Fruit fly (Drosophila melanogaster) whole organism, embryonic: ENCODE data around the gene eIF3h.

Experiments
- Adf1 ChIP-seq: fragments of 200-800 bp; sonication (Bioruptor generic); IDR thresholded peaks from 2 replicates; pipeline ENCODE4 v1.3.6; 2022; ENCODE audit warnings: missing biosample characterization, missing genetic modification characterization
- CG10274 ChIP-seq: fragments of 200-800 bp; sonication (Bioruptor generic); optimal IDR thresholded peaks from 3 replicates; lab custom pipeline; 2017; ENCODE audit warnings: missing biosample characterization, mild to moderate bottlenecking, missing genetic modification characterization
- CG10654 ChIP-seq: fragments of 200-800 bp; sonication (Bioruptor generic); optimal IDR thresholded peaks from 2 replicates; lab custom pipeline; 2016; ENCODE audit warnings: missing biosample characterization, missing genetic modification characterization
- CG11085 ChIP-seq: fragments of 200-800 bp; sonication (Bioruptor generic); IDR thresholded peaks from 2 replicates; pipeline ENCODE4 v1.3.6; 2022; ENCODE audit warnings: missing biosample characterization, missing genetic modification characterization
- CG12071 ChIP-seq: fragments of 200-800 bp; sonication (Bioruptor generic); optimal IDR thresholded peaks from 3 replicates; lab custom pipeline; 2018; ENCODE audit warnings: missing biosample characterization, mild to moderate bottlenecking, missing genetic modification characterization
- CG12236 ChIP-seq: fragments of 200-800 bp; sonication (Bioruptor generic); optimal IDR thresholded peaks from 2 replicates; lab custom pipeline; 2016; ENCODE audit warnings: missing biosample characterization, missing genetic modification characterization
- CG13296 ChIP-seq: fragments of 200-800 bp; sonication (Bioruptor generic); optimal IDR thresholded peaks from 3 replicates; lab custom pipeline; 2018; ENCODE audit warnings: missing biosample characterization, mild to moderate bottlenecking, missing genetic modification characterization
- CG13894 ChIP-seq: fragments of 200-800 bp; sonication (Bioruptor generic); optimal IDR thresholded peaks from 3 replicates; lab custom pipeline; 2018; ENCODE audit warnings: missing biosample characterization, mild to moderate bottlenecking, missing genetic modification characterization, moderate library complexity
- CG15269 ChIP-seq: fragments of 200-800 bp; sonication (Bioruptor generic); optimal IDR thresholded peaks from 2 replicates; lab custom pipeline; 2018; ENCODE audit warnings: missing biosample characterization, mild to moderate bottlenecking, missing genetic modification characterization, moderate library complexity
- CG17328 ChIP-seq: fragments of 200-800 bp; sonication (Bioruptor generic); IDR thresholded peaks from 2 replicates; pipeline ENCODE4 v1.3.6; 2022; ENCODE audit warnings: missing biosample characterization, missing genetic modification characterization
- CG17802 ChIP-seq: fragments of 200-800 bp; sonication (Bioruptor generic); optimal IDR thresholded peaks from 2 replicates; lab custom pipeline; 2018; ENCODE audit warnings: missing biosample characterization, mild to moderate bottlenecking, missing genetic modification characterization, moderate library complexity
- CG18619 ChIP-seq: fragments of 200-800 bp; sonication (Bioruptor generic); optimal IDR thresholded peaks from 3 replicates; lab custom pipeline; 2017; ENCODE audit warnings: missing biosample characterization, mild to moderate bottlenecking, missing genetic modification characterization
- CG2875 ChIP-seq: fragments of 200-800 bp; sonication (Bioruptor generic); optimal IDR thresholded peaks from 2 replicates; lab custom pipeline; 2017; ENCODE audit warnings: missing biosample characterization, mild to moderate bottlenecking, missing genetic modification characterization, missing genetic modification reagents
- CG32532 ChIP-seq: fragments of 200-800 bp; sonication (Bioruptor generic); IDR thresholded peaks from 2 replicates; pipeline ENCODE4 v1.3.6; 2022; ENCODE audit warnings: missing biosample characterization, missing genetic modification characterization
- CG3838 ChIP-seq: fragments of 200-800 bp; sonication (Bioruptor generic); optimal IDR thresholded peaks from 3 replicates; lab custom pipeline; 2016; ENCODE audit warnings: missing biosample characterization, missing genetic modification characterization
- CG4328 ChIP-seq: fragments of 200-800 bp; sonication (Bioruptor generic); optimal IDR thresholded peaks from 3 replicates; lab custom pipeline; 2017; ENCODE audit warnings: missing biosample characterization, missing genetic modification reagents, missing genetic modification characterization
- CG6689 ChIP-seq: fragments of 200-800 bp; sonication (Bioruptor generic); IDR thresholded peaks from 2 replicates; pipeline ENCODE4 v1.3.6; 2022; ENCODE audit warnings: missing biosample characterization, missing genetic modification characterization
- CG7357 ChIP-seq: fragments of 200-800 bp; sonication (Bioruptor generic); IDR thresholded peaks from 3 replicates; pipeline ENCODE4 v1.3.6; 2022; ENCODE audit warnings: missing biosample characterization, missing genetic modification characterization
- CG7963 ChIP-seq: fragments of 200-800 bp; sonication (Bioruptor generic); IDR thresholded peaks from 3 replicates; pipeline ENCODE4 v1.3.6; 2022; ENCODE audit warnings: missing biosample characterization, missing genetic modification characterization; ENCODE audit not compliant: partially characterized antibody
- CG8359 ChIP-seq: fragments of 200-800 bp; sonication (Bioruptor generic); optimal IDR thresholded peaks from 2 replicates; lab custom pipeline; 2017; ENCODE audit warnings: missing biosample characterization, mild to moderate bottlenecking, missing genetic modification characterization, borderline replicate concordance
- CG8388 ChIP-seq: fragments of 200-800 bp; sonication (Bioruptor generic); optimal IDR thresholded peaks from 2 replicates; lab custom pipeline; 2019; ENCODE audit warnings: missing biosample characterization, mild to moderate bottlenecking, missing genetic modification characterization, moderate library complexity
- CG8944 ChIP-seq: fragments of 200-800 bp; sonication (Bioruptor generic); optimal IDR thresholded peaks from 3 replicates; lab custom pipeline; 2016; ENCODE audit warnings: missing biosample characterization, missing genetic modification characterization
- CG9727 ChIP-seq: fragments of 200-800 bp; sonication (Bioruptor generic); optimal IDR thresholded peaks from 3 replicates; lab custom pipeline; 2017; ENCODE audit warnings: missing biosample characterization, mild to moderate bottlenecking, missing genetic modification characterization
- CTCF ChIP-seq: fragments of 200-800 bp; sonication (Bioruptor generic); optimal IDR thresholded peaks from 2 replicates; lab custom pipeline; 2017; ENCODE audit warnings: missing biosample characterization, mild to moderate bottlenecking, missing genetic modification characterization, moderate library complexity
- Eip74EF ChIP-seq, 2 experiments: fragments of 200-800 bp in 1 of 2; fragments of >200 bp in 1 of 2; sonication (Bioruptor generic) in 1 of 2; optimal IDR thresholded peaks; 2 replicates each; lab custom pipeline; 2017 to 2019; ENCODE audit warnings: missing biosample characterization in 2 of 2, missing genetic modification characterization in 2 of 2, mild to moderate bottlenecking in 1 of 2, moderate library complexity in 1 of 2
- Elba2 ChIP-seq: fragments of 200-800 bp; sonication (Bioruptor generic); optimal IDR thresholded peaks from 3 replicates; lab custom pipeline; 2016; ENCODE audit warnings: missing biosample characterization, missing genetic modification characterization
- Ets97D ChIP-seq: fragments of 200-800 bp; sonication (Bioruptor generic); optimal IDR thresholded peaks from 3 replicates; lab custom pipeline; 2016; ENCODE audit warnings: missing biosample characterization, missing genetic modification characterization
- Fer1 ChIP-seq: fragments of 200-800 bp; sonication (Bioruptor generic); optimal IDR thresholded peaks from 2 replicates; lab custom pipeline; 2017; ENCODE audit warnings: missing biosample characterization, mild to moderate bottlenecking, missing genetic modification characterization
- HLHmδ ChIP-seq: fragments of 200-800 bp; sonication (Bioruptor generic); optimal IDR thresholded peaks from 2 replicates; lab custom pipeline; 2018; ENCODE audit warnings: missing biosample characterization, mild to moderate bottlenecking, missing genetic modification characterization, moderate library complexity
- MESR4 ChIP-seq: fragments of 200-800 bp; sonication (Bioruptor generic); optimal IDR thresholded peaks from 2 replicates; lab custom pipeline; 2018; ENCODE audit warnings: missing biosample characterization, mild to moderate bottlenecking, missing genetic modification characterization, moderate library complexity
- NFAT ChIP-seq: fragments of 200-800 bp; sonication (Bioruptor generic); IDR thresholded peaks from 2 replicates; pipeline ENCODE4 v1.3.6; 2022; ENCODE audit warnings: missing biosample characterization, missing genetic modification characterization
- Sox100B ChIP-seq: fragments of 200-800 bp; sonication (Bioruptor generic); optimal IDR thresholded peaks from 3 replicates; lab custom pipeline; 2018; ENCODE audit warnings: missing biosample characterization, mild to moderate bottlenecking, missing genetic modification characterization
- Sry-β ChIP-seq: fragments of 200-800 bp; sonication (Bioruptor generic); optimal IDR thresholded peaks from 2 replicates; lab custom pipeline; 2018; ENCODE audit warnings: missing biosample characterization, mild to moderate bottlenecking, missing genetic modification characterization, moderate library complexity
- ato ChIP-seq: fragments of 200-800 bp; sonication (Bioruptor generic); IDR thresholded peaks from 2 replicates; pipeline ENCODE4 v1.3.6; 2022; ENCODE audit warnings: missing biosample characterization, missing genetic modification characterization; ENCODE audit not compliant: partially characterized antibody
- croc ChIP-seq: fragments of 200-800 bp; sonication (Bioruptor generic); conservative IDR thresholded peaks from 3 replicates; pipeline ENCODE4 v1.3.6; 2022; ENCODE audit warnings: missing biosample characterization, missing genetic modification characterization
- crol ChIP-seq: fragments of 200-800 bp; sonication (Bioruptor generic); IDR thresholded peaks from 2 replicates; pipeline ENCODE4 v1.3.6; 2022; ENCODE audit warnings: missing biosample characterization, missing genetic modification characterization
- dmrt11E ChIP-seq: fragments of 200-800 bp; sonication (Bioruptor generic); optimal IDR thresholded peaks from 3 replicates; lab custom pipeline; 2018; ENCODE audit warnings: missing biosample characterization, mild to moderate bottlenecking, missing genetic modification characterization, moderate library complexity
- dysf ChIP-seq: fragments of 200-800 bp; sonication (Bioruptor generic); IDR thresholded peaks from 3 replicates; pipeline ENCODE4 v1.3.6; 2022; ENCODE audit warnings: missing biosample characterization, missing genetic modification characterization
- ftz-f1 ChIP-seq: fragments of 200-800 bp; sonication (Bioruptor generic); optimal IDR thresholded peaks from 2 replicates; lab custom pipeline; 2016; ENCODE audit warnings: missing biosample characterization, missing genetic modification characterization
- ham ChIP-seq: fragments of 200-800 bp; sonication (Bioruptor generic); IDR thresholded peaks from 2 replicates; pipeline ENCODE4 v1.3.6; 2022; ENCODE audit warnings: missing biosample characterization, missing genetic modification characterization
- mirr ChIP-seq: fragments of 200-800 bp; sonication (Bioruptor generic); optimal IDR thresholded peaks from 3 replicates; lab custom pipeline; 2018; ENCODE audit warnings: missing biosample characterization, mild to moderate bottlenecking, missing genetic modification characterization
- oc ChIP-seq: fragments of 200-800 bp; sonication (Bioruptor generic); optimal IDR thresholded peaks from 2 replicates; lab custom pipeline; 2018; ENCODE audit warnings: missing biosample characterization, mild to moderate bottlenecking, missing genetic modification characterization, moderate library complexity
- p53 ChIP-seq: fragments of 200-800 bp; sonication (Bioruptor generic); optimal IDR thresholded peaks from 2 replicates; lab custom pipeline; 2016; ENCODE audit warnings: missing biosample characterization, missing genetic modification characterization
- prd ChIP-seq, 3 experiments: fragments of >200 bp in 2 of 3; fragments of 200-800 bp in 1 of 3; sonication (Bioruptor generic) in 1 of 3; optimal IDR thresholded peaks in 2 of 3; IDR thresholded peaks in 1 of 3; 2 replicates in 2 of 3; 3 replicates in 1 of 3; pipeline versions ENCODE4 v1.3.6 to Lab custom; 2017 to 2022; ENCODE audit warnings: missing biosample characterization in 1 of 3, missing genetic modification characterization in 1 of 3
- slbo ChIP-seq: fragments of 200-800 bp; sonication (Bioruptor generic); IDR thresholded peaks from 2 replicates; pipeline ENCODE4 v1.3.6; 2022; ENCODE audit warnings: missing biosample characterization, missing genetic modification characterization
- ssp ChIP-seq: fragments of 200-800 bp; sonication (Bioruptor generic); IDR thresholded peaks from 2 replicates; pipeline ENCODE4 v1.3.6; 2022; ENCODE audit warnings: missing biosample characterization, missing genetic modification characterization
- stc ChIP-seq: fragments of 200-800 bp; sonication (Bioruptor generic); IDR thresholded peaks from 2 replicates; pipeline ENCODE4 v1.3.6; 2022; ENCODE audit warnings: missing biosample characterization, missing genetic modification characterization
- tap ChIP-seq: fragments of 200-800 bp; optimal IDR thresholded peaks from 3 replicates; lab custom pipeline; 2019; ENCODE audit warnings: missing biosample characterization, mild to moderate bottlenecking, missing genetic modification characterization, moderate library complexity
- yki ChIP-seq: fragments of >200 bp; optimal IDR thresholded peaks from 3 replicates; lab custom pipeline; 2018
- zen2 ChIP-seq: fragments of 200-800 bp; sonication (Bioruptor generic); IDR thresholded peaks from 3 replicates; pipeline ENCODE4 v1.3.6; 2022; ENCODE audit warnings: missing biosample characterization, missing genetic modification characterization; ENCODE audit not compliant: partially characterized antibody
- zfh1 ChIP-seq: fragments of 200-800 bp; sonication (Bioruptor generic); IDR thresholded peaks from 3 replicates; pipeline ENCODE4 v1.3.6; 2022; ENCODE audit warnings: missing biosample characterization, missing genetic modification characterization

eIF3h gene

dm6 chr2L:5054953-5055352 is 2.1 kb upstream of the eIF3h start, which contains the start of the genes CG14036 and His3.3A (continued):
- no peak for TF ChIP-seq CG15269 (tag; lab: Kevin White, UChicago)
- TF ChIP-seq prd (optimal IDR thresholded peaks at IDR 0.05; lab: Kevin White, UChicago): no peak
- no peak for TF ChIP-seq prd (GFP tag; IDR thresholded peaks at IDR 0.05; lab: Robert Waterston, UW)
- TF ChIP-seq CG3838: no peak
- TF ChIP-seq ftz-f1: peak; percentile 30
- no peak for TF ChIP-seq CG18619 (GFP tag; lab: Kevin White, UChicago)
- no peak for TF ChIP-seq yki (lab: Kevin White, UChicago)
- 0 out of 2 replicates have a peak, but pooled peaks have one; percentile 21 for TF ChIP-seq CG17328 (GFP tag; lab: Robert Waterston, UW)
- peak; percentile 1 for TF ChIP-seq Sry-β
- TF ChIP-seq CG8388 (GFP tag; lab: Kevin White, UChicago): no peak
- no peak for TF ChIP-seq CG32532 (GFP tag; lab: Robert Waterston, UW)
- TF ChIP-seq CG11085 (GFP tag; lab: Robert Waterston, UW): no peak
- no peak for TF ChIP-seq slbo (GFP tag; lab: Robert Waterston, UW)
- TF ChIP-seq CG6689 (GFP tag; lab: Robert Waterston, UW): no peak
- no peak for TF ChIP-seq Eip74EF (GFP tag; optimal IDR thresholded peaks at IDR 0.05; lab: Kevin White, UChicago)
- no peak for TF ChIP-seq NFAT (GFP tag; lab: Robert Waterston, UW)
- no peak for TF ChIP-seq Adf1 (GFP tag; lab: Robert Waterston, UW)
- peak; percentile 74 for TF ChIP-seq ssp (GFP tag; lab: Robert Waterston, UW)
- TF ChIP-seq Fer1 (GFP tag; lab: Kevin White, UChicago): peak; percentile 48
- no peak for TF ChIP-seq Sox100B (GFP tag; lab: Kevin White, UChicago)
- no peak for TF ChIP-seq CG8944 (GFP tag; lab: Kevin White, UChicago)
- TF ChIP-seq Elba2 (GFP tag; lab: Kevin White, UChicago): no peak
- no peak for TF ChIP-seq p53 (GFP tag; lab: Kevin White, UChicago)
- no peak for TF ChIP-seq ham
- TF ChIP-seq mirr (GFP tag; lab: Kevin White, UChicago): no peak
- no peak for TF ChIP-seq zfh1 (GFP tag; lab: Robert Waterston, UW)
- TF ChIP-seq dysf: no peak
- 0 out of 3 replicates have a peak, but pooled peaks have one; percentile 20 for TF ChIP-seq CG7963 (GFP tag; lab: Robert Waterston, UW)
- no peak for TF ChIP-seq stc (GFP tag; lab: Robert Waterston, UW)
- TF ChIP-seq zen2 (GFP tag; lab: Robert Waterston, UW): peak; percentile 52; the same call in 2 of the 3 replicates
- peak; percentile 74 for TF ChIP-seq HLHmδ (GFP tag; lab: Kevin White, UChicago)
- no peak for TF ChIP-seq CG8359 (GFP tag; lab: Kevin White, UChicago)
- TF ChIP-seq CG9727 (GFP tag; lab: Kevin White, UChicago): peak; percentile 32
- TF ChIP-seq MESR4: peak; percentile 89
- no peak for TF ChIP-seq CG10274 (GFP tag; lab: Kevin White, UChicago)
- no peak for TF ChIP-seq CG4328
- peak; percentile 98 for TF ChIP-seq crol (GFP tag; lab: Robert Waterston, UW)
- TF ChIP-seq CG2875 (GFP tag; lab: Kevin White, UChicago): no peak
- TF ChIP-seq CG12236 (GFP tag; lab: Kevin White, UChicago): no peak
- TF ChIP-seq oc (tag; lab: Kevin White, UChicago): no peak
- peak; percentile 81 for TF ChIP-seq Ets97D (GFP tag; lab: Kevin White, UChicago)
- 0 out of 2 replicates have a peak, but pooled peaks have one; percentile 25 for TF ChIP-seq ato (GFP tag; lab: Robert Waterston, UW)
- no peak for TF ChIP-seq tap (tag; lab: Kevin White, UChicago)
- no peak for TF ChIP-seq CG12071 (GFP tag; lab: Kevin White, UChicago)
- peak; percentile 33 for TF ChIP-seq CTCF (GFP tag; lab: Kevin White, UChicago)
- TF ChIP-seq CG7357 (GFP tag; lab: Robert Waterston, UW): no peak
- no peak for TF ChIP-seq CG10654 (GFP tag; lab: Kevin White, UChicago)
- TF ChIP-seq croc (GFP tag; lab: Robert Waterston, UW): no peak
- peak; percentile 41 for TF ChIP-seq CG13894 (tag; lab: Kevin White, UChicago)
- no peak for TF ChIP-seq CG13296 (GFP tag; lab: Kevin White, UChicago)
- TF ChIP-seq CG17802: peak; percentile 6
- peak; percentile 11 for TF ChIP-seq dmrt11E
